Fruit fly (Drosophila melanogaster) whole organism, pupa: Measurements from ENCODE around the gene CG15332.

Experiments used
- CG12605 ChIP-seq: fragments of 200-800 bp; sonication (Bioruptor generic); IDR thresholded peaks from 2 replicates; pipeline ENCODE4 v1.3.6; 2022; ENCODE audit warnings: missing biosample characterization, missing genetic modification characterization
- CG4496 ChIP-seq: fragments of 200-800 bp; sonication (Bioruptor generic); IDR thresholded peaks from 3 replicates; pipeline ENCODE4 v1.3.6; 2022; ENCODE audit warnings: missing biosample characterization, missing genetic modification characterization
- CG8159 ChIP-seq: fragments of 200-800 bp; sonication (Bioruptor generic); optimal IDR thresholded peaks from 3 replicates; lab custom pipeline; 2018; ENCODE audit warnings: missing biosample characterization, mild to moderate bottlenecking, missing genetic modification characterization, moderate library complexity
- CG8301 ChIP-seq: fragments of 200-800 bp; sonication (Bioruptor generic); optimal IDR thresholded peaks from 2 replicates; lab custom pipeline; 2018; ENCODE audit warnings: missing biosample characterization, mild to moderate bottlenecking, missing genetic modification characterization
- D1 ChIP-seq: fragments of 200-800 bp; sonication (Bioruptor generic); optimal IDR thresholded peaks from 2 replicates; lab custom pipeline; 2018; ENCODE audit warnings: missing biosample characterization, mild to moderate bottlenecking, missing genetic modification characterization, moderate library complexity
- EcR ChIP-seq: fragments of 200-800 bp; sonication (Bioruptor generic); optimal IDR thresholded peaks from 3 replicates; lab custom pipeline; 2019; ENCODE audit warnings: missing biosample characterization, missing genetic modification characterization, mild to moderate bottlenecking, moderate library complexity, missing genetic modification reagents
- Pif1A ChIP-seq: fragments of 200-800 bp; sonication (Bioruptor generic); optimal IDR thresholded peaks from 3 replicates; lab custom pipeline; 2016; ENCODE audit warnings: missing biosample characterization, missing genetic modification characterization
- Pif1B ChIP-seq: fragments of 200-800 bp; sonication (Bioruptor generic); optimal IDR thresholded peaks from 3 replicates; lab custom pipeline; 2016; ENCODE audit warnings: missing biosample characterization, missing genetic modification characterization

dm6 chrX:7960988-7961387 lies 5.2 kb upstream of the CG15332 start:
- TF ChIP-seq CG8159 (no peak), CG8301 (no peak), CG12605 (GFP tag; lab: Robert Waterston, UW) (no peak), D1 (tag; lab: Kevin White, UChicago) (no peak), CG4496 (GFP tag; lab: Robert Waterston, UW) (no peak), Pif1B (GFP tag; lab: Kevin White, UChicago) (no peak), Pif1A (GFP tag; lab: Kevin White, UChicago) (no peak), EcR (GFP tag; lab: Kevin White, UChicago) (no peak)
